Worm (Caenorhabditis elegans) whole organism, early embryonic: Measurements from ENCODE around the gene sri-57.
"Not testable (repeated sequence)": the region's sequence is repeated elsewhere in the genome, so short reads cannot be mapped to it uniquely, and the experiment has no call there.

Experiments used
- B0310.2 ChIP-seq: sonication (generic microtip); optimal IDR thresholded peaks from 2 replicates; lab custom pipeline; 2016; ENCODE audit warnings: mild to moderate bottlenecking, missing genetic modification characterization, missing compliant biosample characterization
- F13C5.2 ChIP-seq: sonication (generic microtip); optimal IDR thresholded peaks from 2 replicates; lab custom pipeline; 2017; ENCODE audit warnings: mild to moderate bottlenecking, missing genetic modification characterization, inconsistent platforms, missing compliant biosample characterization
- aly-1 ChIP-seq: sonication (generic microtip); optimal IDR thresholded peaks from 2 replicates; lab custom pipeline; 2016; ENCODE audit warnings: missing genetic modification characterization, missing compliant biosample characterization
- ama-1 ChIP-seq: fragments of 150-350 bp; optimal IDR thresholded peaks from 2 replicates; lab custom pipeline; 2014
- ceh-13 ChIP-seq: fragments of 200-800 bp; sonication (Bioruptor generic); optimal IDR thresholded peaks from 2 replicates; lab custom pipeline; 2018; ENCODE audit warnings: mild to moderate bottlenecking, missing genetic modification characterization, missing compliant biosample characterization
- ceh-36 ChIP-seq: sonication (generic microtip); optimal IDR thresholded peaks from 2 replicates; lab custom pipeline; 2016; ENCODE audit warnings: missing genetic modification characterization, inconsistent platforms, missing compliant biosample characterization
- ets-7 ChIP-seq: sonication (generic microtip); optimal IDR thresholded peaks from 2 replicates; lab custom pipeline; 2016; ENCODE audit warnings: missing genotype, missing genetic modification characterization, missing compliant biosample characterization
- flt-1 ChIP-seq: fragments of 200-800 bp; sonication (Bioruptor generic); IDR thresholded peaks from 2 replicates; pipeline ENCODE4 v1.3.6; 2022; ENCODE audit warnings: missing genetic modification characterization, missing compliant biosample characterization
- hmbx-1 ChIP-seq: sonication (generic microtip); optimal IDR thresholded peaks from 2 replicates; lab custom pipeline; 2016; ENCODE audit warnings: mild to moderate bottlenecking, missing genetic modification characterization, missing compliant biosample characterization
- hnd-1 ChIP-seq: sonication (generic microtip); optimal IDR thresholded peaks from 2 replicates; lab custom pipeline; 2016; ENCODE audit warnings: missing genetic modification characterization, missing compliant biosample characterization
- pes-1 ChIP-seq: fragments of 200-800 bp; sonication (Bioruptor generic); IDR thresholded peaks from 2 replicates; pipeline ENCODE4 v1.3.6; 2022; ENCODE audit warnings: missing genetic modification reagents, missing genetic modification characterization, missing compliant biosample characterization
- scrt-1 ChIP-seq: fragments of 200-800 bp; sonication (Bioruptor generic); IDR thresholded peaks from 2 replicates; pipeline ENCODE4 v1.3.6; 2022; ENCODE audit warnings: missing genetic modification characterization, missing compliant biosample characterization
- sea-1 ChIP-seq: fragments of 200-800 bp; sonication (Bioruptor generic); conservative IDR thresholded peaks from 2 replicates; pipeline ENCODE4 v1.3.6; 2022; ENCODE audit warnings: missing genetic modification characterization, missing compliant biosample characterization
- tbx-11 ChIP-seq: fragments of 200-800 bp; sonication (Bioruptor generic); IDR thresholded peaks from 2 replicates; pipeline ENCODE4 v1.3.6; 2022; ENCODE audit warnings: missing genetic modification characterization, missing compliant biosample characterization
- tbx-37 ChIP-seq: fragments of 200-800 bp; sonication (Bioruptor generic); conservative IDR thresholded peaks from 2 replicates; pipeline ENCODE4 v1.3.6; 2022; ENCODE audit warnings: missing genetic modification reagents, missing genetic modification characterization, missing compliant biosample characterization
- tra-4 ChIP-seq: sonication (generic microtip); optimal IDR thresholded peaks from 2 replicates; lab custom pipeline; 2017; ENCODE audit warnings: missing genetic modification characterization, missing compliant biosample characterization

The sri-57 gene

ce11 chrII:2627154-2627799 is 44.9 kb downstream of the sri-57 start, which contains the start of gene sri-71:
Gene sri-71, plus strand, starts transcription at chrII:2627749.
- TF ChIP-seq sea-1 (GFP tag; lab: Robert Waterston, UW) (no peak), hnd-1 (tag; lab: Kevin White, UChicago) (no peak), aly-1 (tag; lab: Kevin White, UChicago) (no peak), hmbx-1 (no peak), tra-4 (tag; lab: Kevin White, UChicago) (no peak), tbx-11 (GFP tag; lab: Robert Waterston, UW) (no peak), ets-7 (tag; lab: Kevin White, UChicago) (no peak), tbx-37 (GFP tag; lab: Robert Waterston, UW) (no peak), ama-1 (lab: Kevin White, UChicago) (no peak), pes-1 (no peak), F13C5.2 (no peak), ceh-13 (GFP tag; lab: Kevin White, UChicago) (no peak), scrt-1 (no peak), B0310.2 (tag; lab: Kevin White, UChicago) (no peak), flt-1 (GFP tag; lab: Robert Waterston, UW) (no peak), ceh-36 (no peak)

DNA sequence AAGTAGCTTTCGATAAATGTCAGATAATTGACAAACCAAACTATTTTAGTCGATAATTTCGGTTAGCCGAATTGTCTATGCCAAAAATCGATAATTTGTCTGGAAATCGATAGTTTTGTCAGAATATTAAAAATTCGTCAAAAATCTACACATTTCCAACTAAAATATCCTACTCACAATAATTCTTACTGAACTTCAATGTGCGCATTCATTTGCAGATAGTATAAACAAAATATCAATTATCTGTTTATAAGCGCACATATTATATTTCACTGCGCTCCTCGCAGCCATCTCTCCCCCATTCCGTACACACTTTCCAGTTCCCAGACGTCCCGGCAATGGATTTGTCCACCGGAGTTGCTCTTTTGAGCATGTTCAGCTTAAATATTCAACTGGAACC is 47.4 kb downstream of the sri-57 start, which contains the start of gene lgc-28:
Gene lgc-28 (plus strand): TSS at position 301 of the 400 bp plus-strand sequence.
- TF ChIP-seq sea-1 (GFP tag; lab: Robert Waterston, UW) (no peak), aly-1 (tag; lab: Kevin White, UChicago) (no peak)

DNA sequence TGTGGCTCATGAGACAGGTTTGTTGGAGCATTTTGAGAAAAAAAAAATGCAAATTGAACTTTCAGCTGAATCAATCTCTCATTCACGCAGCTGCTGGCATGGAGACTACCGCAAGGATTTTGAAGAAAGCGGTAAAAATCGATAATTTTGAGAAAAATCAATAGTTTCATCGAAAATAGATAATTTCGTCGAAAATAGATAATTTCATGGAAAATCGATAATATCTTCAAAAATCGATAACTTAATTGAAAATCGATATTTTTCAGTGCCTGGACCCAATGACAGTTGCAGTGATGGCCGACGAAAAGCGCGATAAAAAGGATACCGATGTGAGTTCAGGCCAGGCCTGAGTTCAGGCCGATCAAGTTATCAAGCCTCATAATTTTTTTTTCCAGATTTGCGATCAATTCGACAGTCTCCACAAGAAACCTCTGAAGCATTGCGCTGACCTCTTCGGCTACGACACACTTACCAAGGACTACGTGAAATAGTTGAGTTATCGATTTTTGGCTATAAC is 49.2 kb downstream of the sri-57 start, which contains the start of gene D2062.4:
Gene D2062.4 (plus strand): TSS at position 467 of the 517 bp plus-strand sequence.
- TF ChIP-seq hmbx-1; ceh-36; tbx-11 (GFP tag; lab: Robert Waterston, UW): not testable (repeated sequence)

ce11 chrII:2622480-2622879 is 49.7 kb downstream of the sri-57 start, which contains the start of gene D2062.5:
Gene D2062.5, plus strand, starts transcription at chrII:2622780.
- TF ChIP-seq flt-1 (GFP tag; lab: Robert Waterston, UW), result no peak

DNA sequence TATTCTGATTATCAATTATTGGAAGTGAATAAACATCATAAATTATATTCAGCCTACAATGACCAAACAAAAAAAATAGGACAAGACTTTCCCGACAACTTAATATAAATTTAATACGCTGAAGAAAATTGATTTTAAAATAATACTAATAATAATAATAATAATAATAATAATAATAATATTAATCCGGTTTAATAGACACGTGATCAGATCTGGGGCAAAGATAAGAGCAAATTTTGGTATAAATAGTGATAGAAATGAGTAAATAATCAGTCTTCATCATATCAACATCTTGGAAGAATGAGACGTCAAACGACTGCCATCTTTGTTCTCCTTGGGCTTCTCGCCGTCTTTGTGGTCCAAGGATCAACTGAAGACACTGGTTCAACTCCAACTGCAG is 53.1 kb downstream of the sri-57 start, which contains the start of gene msrp-6:
Gene msrp-6 (plus strand): TSS at position 301 of the 400 bp plus-strand sequence.
- not testable (repeated sequence) for TF ChIP-seq hnd-1 (tag; lab: Kevin White, UChicago); pes-1; ceh-13 (GFP tag; lab: Kevin White, UChicago)

DNA sequence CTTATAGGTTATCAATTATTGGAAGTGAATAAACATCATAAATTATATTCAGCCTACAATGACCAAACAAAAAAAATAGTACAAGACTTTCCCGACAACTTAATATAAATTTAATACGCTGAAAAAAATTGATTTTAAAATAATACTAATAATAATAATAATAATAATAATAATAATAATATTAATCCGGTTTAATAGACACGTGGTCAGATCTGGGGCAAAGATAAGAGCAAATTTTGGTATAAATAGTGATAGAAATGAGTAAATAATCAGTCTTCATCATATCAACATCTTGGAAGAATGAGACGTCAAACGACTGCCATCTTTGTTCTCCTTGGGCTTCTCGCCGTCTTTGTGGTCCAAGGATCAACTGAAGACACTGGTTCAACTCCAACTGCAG is 55.6 kb downstream of the sri-57 start, which contains the start of gene msrp-5:
Gene msrp-5 (plus strand): TSS at position 301 of the 400 bp plus-strand sequence.
- not testable (repeated sequence) for TF ChIP-seq hnd-1 (tag; lab: Kevin White, UChicago); flt-1 (GFP tag; lab: Robert Waterston, UW); ceh-36
